Worm (Caenorhabditis elegans) whole organism, young adult: ENCODE results near the gene D1086.19.

ENCODE experiments used
- B0261.1 ChIP-seq: sonication (generic microtip); optimal IDR thresholded peaks from 2 replicates; lab custom pipeline; 2016; ENCODE audit warnings: mild to moderate bottlenecking, missing genetic modification characterization, moderate library complexity, missing compliant biosample characterization
- B0336.3 ChIP-seq: fragments of 200-800 bp; sonication (Bioruptor generic); IDR thresholded peaks from 2 replicates; pipeline ENCODE4 v1.3.6; 2022; ENCODE audit warnings: missing genetic modification characterization, missing compliant biosample characterization
- F23B12.7 ChIP-seq: sonication (generic microtip); optimal IDR thresholded peaks from 2 replicates; lab custom pipeline; 2017; ENCODE audit warnings: missing genetic modification characterization, mild to moderate bottlenecking, missing compliant biosample characterization, antibody characterized with exemption, moderate library complexity; ENCODE audit not compliant: insufficient read depth
- F37B4.10 ChIP-seq: fragments of 200-800 bp; sonication (Bioruptor generic); IDR thresholded peaks from 2 replicates; pipeline ENCODE4 v1.3.6; 2022; ENCODE audit warnings: missing genetic modification characterization, missing compliant biosample characterization
- F49E8.2 ChIP-seq: sonication (generic microtip); optimal IDR thresholded peaks from 3 replicates; lab custom pipeline; 2017; ENCODE audit warnings: missing genetic modification characterization, mild to moderate bottlenecking, missing compliant biosample characterization, antibody characterized with exemption, moderate library complexity; ENCODE audit not compliant: insufficient read depth
- F52B5.7 ChIP-seq: sonication (generic microtip); optimal IDR thresholded peaks from 2 replicates; lab custom pipeline; 2016; ENCODE audit warnings: mild to moderate bottlenecking, missing genetic modification characterization, missing compliant biosample characterization
- F55B11.4 ChIP-seq: sonication (generic microtip); optimal IDR thresholded peaks from 2 replicates; lab custom pipeline; 2016; ENCODE audit warnings: missing compliant biosample characterization, missing genetic modification characterization, borderline replicate concordance; ENCODE audit not compliant: insufficient read depth
- F57A8.1 ChIP-seq: fragments of 200-800 bp; sonication (Bioruptor generic); optimal IDR thresholded peaks from 2 replicates; lab custom pipeline; 2018; ENCODE audit warnings: mild to moderate bottlenecking, missing genetic modification characterization, moderate library complexity, missing compliant biosample characterization
- F57C9.4 ChIP-seq: sonication (generic microtip); optimal IDR thresholded peaks from 2 replicates; lab custom pipeline; 2017; ENCODE audit warnings: mild to moderate bottlenecking, missing genetic modification characterization, missing compliant biosample characterization
- T26A5.8 ChIP-seq: sonication (generic microtip); optimal IDR thresholded peaks from 2 replicates; lab custom pipeline; 2016; ENCODE audit warnings: missing genetic modification characterization, missing compliant biosample characterization
- Y53G8AR.9 ChIP-seq: fragments of 200-800 bp; sonication (Bioruptor generic); conservative IDR thresholded peaks from 2 replicates; pipeline ENCODE4 v1.3.6; 2022; ENCODE audit warnings: missing genetic modification reagents, missing genetic modification characterization, missing compliant biosample characterization
- akir-1 ChIP-seq: fragments of 200-800 bp; sonication (Bioruptor generic); optimal IDR thresholded peaks from 2 replicates; lab custom pipeline; 2018; ENCODE audit warnings: mild to moderate bottlenecking, missing genetic modification characterization, moderate library complexity, missing compliant biosample characterization
- atf-7 ChIP-seq: sonication (generic microtip); optimal IDR thresholded peaks from 2 replicates; lab custom pipeline; 2017; ENCODE audit warnings: mild to moderate bottlenecking, missing genetic modification characterization, missing compliant biosample characterization
- attf-3 ChIP-seq: fragments of 200-800 bp; sonication (Bioruptor generic); conservative IDR thresholded peaks from 2 replicates; pipeline ENCODE4 v1.3.6; 2022; ENCODE audit warnings: missing genetic modification reagents, missing genetic modification characterization, missing compliant biosample characterization
- ceh-27 ChIP-seq: fragments of 200-800 bp; sonication (Bioruptor generic); optimal IDR thresholded peaks from 2 replicates; lab custom pipeline; 2018; ENCODE audit warnings: mild to moderate bottlenecking, missing genetic modification characterization, moderate library complexity, missing compliant biosample characterization
- ceh-58 ChIP-seq: fragments of 200-800 bp; sonication (Bioruptor generic); IDR thresholded peaks from 2 replicates; pipeline ENCODE4 v1.3.6; 2022; ENCODE audit warnings: missing genetic modification characterization, missing compliant biosample characterization
- ceh-79 ChIP-seq: sonication (generic microtip); optimal IDR thresholded peaks from 2 replicates; lab custom pipeline; 2017; ENCODE audit warnings: mild to moderate bottlenecking, missing genetic modification characterization, missing compliant biosample characterization
- ceh-91 ChIP-seq: fragments of 200-800 bp; sonication (Bioruptor generic); IDR thresholded peaks from 2 replicates; pipeline ENCODE4 v1.3.6; 2022; ENCODE audit warnings: missing genetic modification reagents, missing genetic modification characterization, missing compliant biosample characterization
- chd-7 ChIP-seq: sonication (generic microtip); optimal IDR thresholded peaks from 2 replicates; lab custom pipeline; 2016; ENCODE audit warnings: mild to moderate bottlenecking, missing genetic modification characterization, moderate library complexity, missing compliant biosample characterization
- egl-44 ChIP-seq: fragments of 200-800 bp; sonication (Bioruptor generic); IDR thresholded peaks from 2 replicates; pipeline ENCODE4 v1.3.6; 2022; ENCODE audit warnings: missing genetic modification reagents, missing genetic modification characterization, missing compliant biosample characterization
- gei-17 ChIP-seq: fragments of 200-800 bp; sonication (Bioruptor generic); optimal IDR thresholded peaks from 2 replicates; lab custom pipeline; 2018; ENCODE audit warnings: mild to moderate bottlenecking, missing genetic modification characterization, missing compliant biosample characterization
- hlh-26 ChIP-seq: fragments of 200-800 bp; sonication (Bioruptor generic); conservative IDR thresholded peaks from 2 replicates; pipeline ENCODE4 v1.3.6; 2022; ENCODE audit warnings: missing genetic modification reagents, missing genetic modification characterization, missing compliant biosample characterization
- hmg-1.2 ChIP-seq: fragments of 200-800 bp; sonication (Bioruptor generic); IDR thresholded peaks from 2 replicates; pipeline ENCODE4 v1.3.6; 2022; ENCODE audit warnings: missing genetic modification reagents, missing genetic modification characterization, missing compliant biosample characterization
- hmg-20 ChIP-seq: fragments of 200-800 bp; sonication (Bioruptor generic); IDR thresholded peaks from 2 replicates; pipeline ENCODE4 v1.3.6; 2022; ENCODE audit warnings: missing genetic modification reagents, missing genetic modification characterization, missing compliant biosample characterization
- hrde-1 ChIP-seq: sonication (generic microtip); optimal IDR thresholded peaks from 2 replicates; lab custom pipeline; 2016; ENCODE audit warnings: missing genetic modification characterization, mild to moderate bottlenecking, missing compliant biosample characterization, moderate library complexity, missing genotype, missing genetic modification reagents, borderline replicate concordance
- lag-1 ChIP-seq: fragments of 200-800 bp; sonication (Bioruptor generic); IDR thresholded peaks from 2 replicates; pipeline ENCODE4 v1.3.6; 2022; ENCODE audit warnings: missing genetic modification reagents, missing genetic modification characterization, missing compliant biosample characterization
- lir-1 ChIP-seq: fragments of 200-800 bp; sonication (Bioruptor generic); conservative IDR thresholded peaks from 2 replicates; pipeline ENCODE4 v1.3.6; 2022; ENCODE audit warnings: missing genetic modification reagents, missing genetic modification characterization, missing compliant biosample characterization
- nfya-2 ChIP-seq: fragments of 200-800 bp; sonication (Bioruptor generic); IDR thresholded peaks from 2 replicates; pipeline ENCODE4 v1.3.6; 2022; ENCODE audit warnings: missing genetic modification reagents, missing genetic modification characterization, missing compliant biosample characterization
- pbrm-1 ChIP-seq: fragments of 200-800 bp; sonication (Bioruptor generic); IDR thresholded peaks from 2 replicates; pipeline ENCODE4 v1.3.6; 2022; ENCODE audit warnings: missing genetic modification reagents, missing genetic modification characterization, missing compliant biosample characterization
- snpc-1.1 ChIP-seq: sonication (generic microtip); optimal IDR thresholded peaks from 2 replicates; lab custom pipeline; 2017; ENCODE audit warnings: missing genetic modification characterization, mild to moderate bottlenecking, missing compliant biosample characterization, antibody characterized with exemption, moderate library complexity, missing genotype, missing genetic modification reagents; ENCODE audit not compliant: insufficient read depth
- snpc-1.3 ChIP-seq: sonication (generic microtip); optimal IDR thresholded peaks from 2 replicates; lab custom pipeline; 2017; ENCODE audit warnings: missing genetic modification characterization, mild to moderate bottlenecking, missing compliant biosample characterization, antibody characterized with exemption, moderate library complexity, missing genotype, missing genetic modification reagents; ENCODE audit not compliant: insufficient read depth
- snpc-4 ChIP-seq, 5 experiments: fragments of 150-350 bp in 1 of 5; sonication (generic microtip) in 4 of 5; optimal IDR thresholded peaks; 2 replicates each; lab custom pipeline; 2014 to 2018; ENCODE audit warnings: missing genetic modification characterization in 5 of 5, missing biosample characterization in 3 of 5, antibody characterized with exemption in 2 of 5, mild to moderate bottlenecking in 2 of 5, missing compliant biosample characterization in 2 of 5, missing genotype in 2 of 5, moderate library complexity in 2 of 5, missing genetic modification reagents in 1 of 5
- tbp1 ChIP-seq: fragments of 200-800 bp; sonication (Bioruptor generic); optimal IDR thresholded peaks from 2 replicates; lab custom pipeline; 2018; ENCODE audit warnings: mild to moderate bottlenecking, missing genetic modification characterization, missing compliant biosample characterization
- tbx-9 ChIP-seq: sonication (generic microtip); optimal IDR thresholded peaks from 2 replicates; lab custom pipeline; 2016; ENCODE audit warnings: borderline replicate concordance, missing genetic modification characterization, inconsistent platforms, missing compliant biosample characterization
- zfh-2 ChIP-seq: fragments of 200-800 bp; sonication (Bioruptor generic); conservative IDR thresholded peaks from 2 replicates; pipeline ENCODE4 v1.3.6; 2022; ENCODE audit warnings: missing genetic modification reagents, missing genetic modification characterization, missing compliant biosample characterization
- zim-3 ChIP-seq: sonication (generic microtip); optimal IDR thresholded peaks from 2 replicates; lab custom pipeline; 2017; ENCODE audit warnings: mild to moderate bottlenecking, missing genetic modification characterization, moderate library complexity, missing compliant biosample characterization
- ztf-25 ChIP-seq: fragments of 200-800 bp; sonication (Bioruptor generic); IDR thresholded peaks from 2 replicates; pipeline ENCODE4 v1.3.6; 2022; ENCODE audit warnings: missing genetic modification reagents, missing genetic modification characterization, missing compliant biosample characterization
- ztf-26 ChIP-seq: sonication (generic microtip); optimal IDR thresholded peaks from 2 replicates; lab custom pipeline; 2017; ENCODE audit warnings: missing genetic modification characterization, missing compliant biosample characterization
- ztf-28 ChIP-seq: fragments of 200-800 bp; sonication (Bioruptor generic); IDR thresholded peaks from 2 replicates; pipeline ENCODE4 v1.3.6; 2022; ENCODE audit warnings: missing genetic modification reagents, missing genetic modification characterization, missing compliant biosample characterization
- ztf-3 ChIP-seq: fragments of 200-800 bp; sonication (Bioruptor generic); optimal IDR thresholded peaks from 2 replicates; lab custom pipeline; 2018; ENCODE audit warnings: mild to moderate bottlenecking, missing genetic modification characterization, missing compliant biosample characterization

D1086.19 gene

ce11 chrV:14094546-14094945, 6.4 kb downstream of the D1086.19 start:
- no peak for TF ChIP-seq B0336.3 (GFP tag; lab: Robert Waterston, UW)
- TF ChIP-seq snpc-1.1 (tag; lab: Kevin White, UChicago) = peak; percentile 59
- no peak for TF ChIP-seq attf-3 (GFP tag; lab: Robert Waterston, UW)
- TF ChIP-seq snpc-4 (GFP tag; optimal IDR thresholded peaks at IDR 0.05; lab: Kevin White, UChicago) = no peak
- peak in 2 of 4 experiments; percentile 36 to 70 for TF ChIP-seq snpc-4 (tag; optimal IDR thresholded peaks at IDR 0.05; lab: Kevin White, UChicago)
- TF ChIP-seq ceh-79 (tag; lab: Kevin White, UChicago) = no peak
- TF ChIP-seq gei-17 (GFP tag; lab: Kevin White, UChicago) = no peak
- no peak for TF ChIP-seq atf-7 (tag; lab: Kevin White, UChicago)
- TF ChIP-seq ceh-27 = no peak
- TF ChIP-seq F57C9.4 (tag; lab: Kevin White, UChicago) = no peak
- TF ChIP-seq zfh-2 (GFP tag; lab: Robert Waterston, UW) = no peak
- no peak for TF ChIP-seq hlh-26
- TF ChIP-seq ceh-91 = no peak
- peak; percentile 24; the same call in 1 of the 2 replicates for TF ChIP-seq hmg-1.2 (GFP tag; lab: Robert Waterston, UW)
- peak; percentile 16 for TF ChIP-seq tbp1 (GFP tag; lab: Kevin White, UChicago)

ce11 chrV:14094953-14095352, 6.8 kb downstream of the D1086.19 start:
- no peak for TF ChIP-seq hmg-1.2 (GFP tag; lab: Robert Waterston, UW)
- TF ChIP-seq F49E8.2 = no peak
- no peak for TF ChIP-seq ztf-26
- TF ChIP-seq ceh-58 (GFP tag; lab: Robert Waterston, UW) = no peak
- no peak for TF ChIP-seq ztf-28 (GFP tag; lab: Robert Waterston, UW)
- no peak for TF ChIP-seq gei-17 (GFP tag; lab: Kevin White, UChicago)
- TF ChIP-seq hrde-1 (tag; lab: Kevin White, UChicago) = no peak
- no peak for TF ChIP-seq zfh-2 (GFP tag; lab: Robert Waterston, UW)
- no peak for TF ChIP-seq zim-3 (tag; lab: Kevin White, UChicago)
- TF ChIP-seq lag-1 = no peak
- TF ChIP-seq hmg-20 (GFP tag; lab: Robert Waterston, UW) = no peak
- TF ChIP-seq nfya-2 (GFP tag; lab: Robert Waterston, UW) = no peak
- no peak for TF ChIP-seq F23B12.7
- TF ChIP-seq F57C9.4 (tag; lab: Kevin White, UChicago) = no peak

ce11 chrV:14097358-14097757, 9.2 kb downstream of the D1086.19 start:
- TF ChIP-seq snpc-1.1 (tag; lab: Kevin White, UChicago) (peak; percentile 78), Y53G8AR.9 (no peak), snpc-4 (GFP tag; optimal IDR thresholded peaks at IDR 0.05; lab: Kevin White, UChicago) (peak; percentile 10), snpc-4 (tag; optimal IDR thresholded peaks at IDR 0.05; lab: Kevin White, UChicago) (peak in 2 of 4 experiments; percentile 77 to 79)
- TF ChIP-seq, all 124 proteins: peak for 2

- no peak for TF ChIP-seq ztf-28 (GFP tag; lab: Robert Waterston, UW)
- TF ChIP-seq tbx-9 (tag; lab: Kevin White, UChicago) = no peak
- no peak for TF ChIP-seq F23B12.7
- TF ChIP-seq T26A5.8 (tag; lab: Kevin White, UChicago) = no peak
- no peak for TF ChIP-seq lir-1
- no peak for TF ChIP-seq ceh-79 (tag; lab: Kevin White, UChicago)
Observed at ce11 chrV:14098519-14098918, 10.4 kb downstream of the D1086.19 start, which contains the start of the genes D1086.2 and D1086.1. Gene D1086.2, minus strand, starts transcription at chrV:14098668. Gene D1086.1, plus strand, starts transcription at chrV:14098858.

- TF ChIP-seq attf-3 (GFP tag; lab: Robert Waterston, UW) = no peak
- no peak for TF ChIP-seq ztf-3 (GFP tag; lab: Kevin White, UChicago)
- TF ChIP-seq egl-44 (GFP tag; lab: Robert Waterston, UW) = no peak
- TF ChIP-seq F55B11.4 (tag; lab: Kevin White, UChicago) = no peak
- no peak for TF ChIP-seq F57A8.1 (GFP tag; lab: Kevin White, UChicago)
- no peak for TF ChIP-seq F52B5.7 (tag; lab: Kevin White, UChicago)
- TF ChIP-seq ceh-79 (tag; lab: Kevin White, UChicago) = no peak
- TF ChIP-seq ztf-25 (GFP tag; lab: Robert Waterston, UW) = no peak
- no peak for TF ChIP-seq akir-1 (GFP tag; lab: Kevin White, UChicago)
- no peak for TF ChIP-seq B0261.1 (tag; lab: Kevin White, UChicago)
- no peak for TF ChIP-seq pbrm-1 (GFP tag; lab: Robert Waterston, UW)
- no peak for TF ChIP-seq snpc-1.3
- TF ChIP-seq F37B4.10 (GFP tag; lab: Robert Waterston, UW) = no peak
- no peak for TF ChIP-seq chd-7 (tag; lab: Kevin White, UChicago)
Observed at ce11 chrV:14100886-14101285, 12.7 kb downstream of the D1086.19 start, which contains the start of gene D1086.12. Gene D1086.12, plus strand, starts transcription at chrV:14101186.
